Worm (Caenorhabditis elegans) whole organism, late embryonic: ENCODE measurements around the gene prdh-1.

ENCODE experiments used
- C38D4.7 ChIP-seq: fragments of 200-800 bp; sonication (Bioruptor generic); optimal IDR thresholded peaks from 2 replicates; lab custom pipeline; 2018; ENCODE audit warnings: mild to moderate bottlenecking, missing genetic modification characterization, moderate library complexity, missing compliant biosample characterization
- F13H6.1 ChIP-seq: sonication (generic microtip); optimal IDR thresholded peaks from 2 replicates; lab custom pipeline; 2016; ENCODE audit warnings: missing genetic modification characterization, missing compliant biosample characterization
- Y22D7AL.16 ChIP-seq: sonication (generic microtip); optimal IDR thresholded peaks from 2 replicates; lab custom pipeline; 2016; ENCODE audit warnings: missing genetic modification characterization, missing compliant biosample characterization
- ahr-1 ChIP-seq: sonication (generic microtip); optimal IDR thresholded peaks from 2 replicates; lab custom pipeline; 2016; ENCODE audit warnings: missing genetic modification characterization, missing compliant biosample characterization
- ama-1 ChIP-seq: fragments of 150-350 bp; optimal IDR thresholded peaks from 2 replicates; lab custom pipeline; 2014
- ceh-19 ChIP-seq: fragments of 200-800 bp; sonication (Bioruptor generic); optimal IDR thresholded peaks from 2 replicates; lab custom pipeline; 2018; ENCODE audit warnings: mild to moderate bottlenecking, missing genetic modification characterization, missing compliant biosample characterization
- ceh-22 ChIP-seq: sonication (generic microtip); optimal IDR thresholded peaks from 2 replicates; lab custom pipeline; 2017; ENCODE audit warnings: missing biosample characterization, missing genetic modification characterization
- ceh-24 ChIP-seq: sonication (generic microtip); optimal IDR thresholded peaks from 2 replicates; lab custom pipeline; 2016; ENCODE audit warnings: mild to moderate bottlenecking, missing genetic modification characterization, missing compliant biosample characterization
- ceh-31 ChIP-seq: sonication (generic microtip); optimal IDR thresholded peaks from 2 replicates; lab custom pipeline; 2016; ENCODE audit warnings: missing genetic modification characterization, missing compliant biosample characterization
- ceh-34 ChIP-seq: sonication (generic microtip); optimal IDR thresholded peaks from 2 replicates; lab custom pipeline; 2016; ENCODE audit warnings: mild to moderate bottlenecking, missing genetic modification characterization, missing compliant biosample characterization
- ceh-45 ChIP-seq: fragments of 200-800 bp; sonication (Bioruptor generic); IDR thresholded peaks from 2 replicates; pipeline ENCODE4 v1.3.6; 2022; ENCODE audit warnings: missing genetic modification reagents, missing genetic modification characterization, missing compliant biosample characterization
- ceh-48 ChIP-seq: sonication (generic microtip); optimal IDR thresholded peaks from 2 replicates; lab custom pipeline; 2016; ENCODE audit warnings: missing genetic modification characterization, inconsistent platforms, missing compliant biosample characterization
- ceh-6 ChIP-seq: fragments of 200-800 bp; sonication (Bioruptor generic); optimal IDR thresholded peaks from 2 replicates; lab custom pipeline; 2018; ENCODE audit warnings: mild to moderate bottlenecking, missing genetic modification characterization, missing compliant biosample characterization
- dmd-4 ChIP-seq: sonication (generic microtip); optimal IDR thresholded peaks from 2 replicates; lab custom pipeline; 2016; ENCODE audit warnings: borderline replicate concordance, missing genetic modification characterization, missing compliant biosample characterization
- elt-2 ChIP-seq: sonication (generic microtip); optimal IDR thresholded peaks from 2 replicates; lab custom pipeline; 2016; ENCODE audit warnings: missing genetic modification reagents, missing genetic modification characterization, missing compliant biosample characterization
- elt-4 ChIP-seq: sonication (generic microtip); optimal IDR thresholded peaks from 2 replicates; lab custom pipeline; 2016; ENCODE audit warnings: missing genetic modification characterization, missing compliant biosample characterization
- ets-4 ChIP-seq: sonication (generic microtip); optimal IDR thresholded peaks from 2 replicates; lab custom pipeline; 2016; ENCODE audit warnings: missing genetic modification characterization, missing compliant biosample characterization
- fax-1 ChIP-seq: sonication (generic microtip); optimal IDR thresholded peaks from 2 replicates; lab custom pipeline; 2016; ENCODE audit warnings: missing genotype, missing genetic modification characterization, missing compliant biosample characterization
- fkh-6 ChIP-seq: sonication (generic microtip); optimal IDR thresholded peaks from 2 replicates; lab custom pipeline; 2016; ENCODE audit warnings: missing genetic modification characterization, missing compliant biosample characterization
- gmeb-2 ChIP-seq: sonication (generic microtip); optimal IDR thresholded peaks from 2 replicates; lab custom pipeline; 2016; ENCODE audit warnings: missing genetic modification characterization, inconsistent platforms, missing compliant biosample characterization
- hlh-15 ChIP-seq: sonication (generic microtip); optimal IDR thresholded peaks from 2 replicates; lab custom pipeline; 2016; ENCODE audit warnings: missing genetic modification characterization, missing compliant biosample characterization
- hlh-30 ChIP-seq: sonication (generic microtip); optimal IDR thresholded peaks from 2 replicates; lab custom pipeline; 2017; ENCODE audit warnings: antibody characterized with exemption, missing genetic modification characterization, missing compliant biosample characterization; ENCODE audit not compliant: insufficient read depth
- hlh-6 ChIP-seq: sonication (generic microtip); optimal IDR thresholded peaks from 2 replicates; lab custom pipeline; 2016; ENCODE audit warnings: missing genotype, missing genetic modification characterization, missing compliant biosample characterization
- lim-6 ChIP-seq: sonication (generic microtip); optimal IDR thresholded peaks from 2 replicates; lab custom pipeline; 2016; ENCODE audit warnings: missing genetic modification characterization, missing compliant biosample characterization
- lin-11 ChIP-seq: fragments of 200-800 bp; sonication (Bioruptor generic); optimal IDR thresholded peaks from 2 replicates; lab custom pipeline; 2018; ENCODE audit warnings: mild to moderate bottlenecking, missing genetic modification characterization, missing compliant biosample characterization
- mec-3 ChIP-seq: sonication (generic microtip); optimal IDR thresholded peaks from 2 replicates; lab custom pipeline; 2016; ENCODE audit warnings: borderline replicate concordance, missing genetic modification characterization, missing compliant biosample characterization
- nfya-1 ChIP-seq: sonication (generic microtip); optimal IDR thresholded peaks from 2 replicates; lab custom pipeline; 2017; ENCODE audit warnings: missing genetic modification characterization, mild to moderate bottlenecking, missing compliant biosample characterization, antibody characterized with exemption, moderate library complexity
- nhr-11 ChIP-seq: fragments of 150-350 bp; optimal IDR thresholded peaks from 2 replicates; lab custom pipeline; 2014; ENCODE audit warnings: missing biosample characterization, missing genetic modification characterization
- nhr-232 ChIP-seq: sonication (generic microtip); optimal IDR thresholded peaks from 2 replicates; lab custom pipeline; 2016; ENCODE audit warnings: missing genetic modification characterization, missing compliant biosample characterization
- npax-4 ChIP-seq: sonication (generic microtip); optimal IDR thresholded peaks from 2 replicates; lab custom pipeline; 2016; ENCODE audit warnings: missing genetic modification characterization, missing compliant biosample characterization
- odd-2 ChIP-seq: sonication (generic microtip); optimal IDR thresholded peaks from 2 replicates; lab custom pipeline; 2017; ENCODE audit warnings: antibody characterized with exemption, mild to moderate bottlenecking, missing genetic modification characterization, missing compliant biosample characterization
- pag-3 ChIP-seq: sonication (generic microtip); optimal IDR thresholded peaks from 2 replicates; lab custom pipeline; 2016; ENCODE audit warnings: missing compliant biosample characterization, missing genetic modification characterization, borderline replicate concordance
- pat-9 ChIP-seq: fragments of 200-800 bp; sonication (Bioruptor generic); optimal IDR thresholded peaks from 2 replicates; lab custom pipeline; 2018; ENCODE audit warnings: mild to moderate bottlenecking, missing genetic modification characterization, moderate library complexity, missing compliant biosample characterization
- pax-1 ChIP-seq: fragments of 150-350 bp; optimal IDR thresholded peaks from 2 replicates; lab custom pipeline; 2014; ENCODE audit warnings: missing biosample characterization, missing genetic modification characterization
- pqm-1 ChIP-seq: sonication (generic microtip); optimal IDR thresholded peaks from 2 replicates; lab custom pipeline; 2016; ENCODE audit warnings: missing genetic modification characterization, missing compliant biosample characterization
- ref-2 ChIP-seq: sonication (generic microtip); optimal IDR thresholded peaks from 2 replicates; lab custom pipeline; 2016; ENCODE audit warnings: missing genetic modification characterization, missing compliant biosample characterization
- sdc-2 ChIP-seq: sonication (generic microtip); optimal IDR thresholded peaks from 2 replicates; lab custom pipeline; 2016; ENCODE audit warnings: missing genotype, missing genetic modification characterization, missing compliant biosample characterization
- sox-2 ChIP-seq: fragments of 200-800 bp; sonication (Bioruptor generic); IDR thresholded peaks from 2 replicates; pipeline ENCODE4 v1.3.6; 2022; ENCODE audit warnings: missing genetic modification reagents, missing genetic modification characterization, missing compliant biosample characterization
- sox-4 ChIP-seq: sonication (generic microtip); optimal IDR thresholded peaks from 2 replicates; lab custom pipeline; 2017; ENCODE audit warnings: mild to moderate bottlenecking, missing genetic modification characterization, inconsistent platforms, missing compliant biosample characterization
- syd-9 ChIP-seq: sonication (generic microtip); optimal IDR thresholded peaks from 2 replicates; lab custom pipeline; 2016; ENCODE audit warnings: mild to moderate bottlenecking, missing genetic modification characterization, moderate library complexity, missing compliant biosample characterization
- tbx-2 ChIP-seq: sonication (generic microtip); optimal IDR thresholded peaks from 2 replicates; lab custom pipeline; 2016; ENCODE audit warnings: missing genetic modification characterization, missing compliant biosample characterization
- tbx-7 ChIP-seq: sonication (generic microtip); optimal IDR thresholded peaks from 2 replicates; lab custom pipeline; 2016; ENCODE audit warnings: missing genotype, missing genetic modification characterization, missing compliant biosample characterization
- ttx-3 ChIP-seq: sonication (generic microtip); optimal IDR thresholded peaks from 2 replicates; lab custom pipeline; 2016; ENCODE audit warnings: missing genetic modification reagents, missing genetic modification characterization, missing compliant biosample characterization
- unc-86 ChIP-seq: sonication (generic microtip); optimal IDR thresholded peaks from 2 replicates; lab custom pipeline; 2016; ENCODE audit warnings: missing genetic modification characterization, missing compliant biosample characterization
- zip-5 ChIP-seq: sonication (generic microtip); optimal IDR thresholded peaks from 2 replicates; lab custom pipeline; 2016; ENCODE audit warnings: missing genetic modification characterization, missing compliant biosample characterization

The prdh-1 gene

ce11 chrIV:13902774-13903173 lies 26.4 kb upstream of the prdh-1 start, which contains the start of gene Y37A1A.3:
Gene Y37A1A.3, minus strand, starts transcription at chrIV:13902874.
- no peak for TF ChIP-seq ceh-34
- no peak for TF ChIP-seq C38D4.7
- no peak for TF ChIP-seq lin-11
- no peak for TF ChIP-seq F13H6.1 (tag; lab: Kevin White, UChicago)
- no peak for TF ChIP-seq ceh-19
- no peak for TF ChIP-seq hlh-30
- no peak for TF ChIP-seq ceh-31 (tag; lab: Kevin White, UChicago)
- TF ChIP-seq tbx-2 (tag; lab: Kevin White, UChicago): no peak
- TF ChIP-seq pat-9: no peak
- no peak for TF ChIP-seq mec-3 (tag; lab: Kevin White, UChicago)
- no peak for TF ChIP-seq elt-4
- no peak for TF ChIP-seq unc-86 (tag; lab: Kevin White, UChicago)
- no peak for TF ChIP-seq hlh-15 (tag; lab: Kevin White, UChicago)
- TF ChIP-seq tbx-7: no peak
- TF ChIP-seq ahr-1 (tag; lab: Kevin White, UChicago): no peak
- no peak for TF ChIP-seq pqm-1 (tag; lab: Kevin White, UChicago)
- TF ChIP-seq hlh-6 (tag; lab: Kevin White, UChicago): no peak
- TF ChIP-seq nhr-232 (tag; lab: Kevin White, UChicago): no peak
- TF ChIP-seq ceh-6 (GFP tag; lab: Kevin White, UChicago): no peak
- TF ChIP-seq nfya-1: no peak

DNA sequence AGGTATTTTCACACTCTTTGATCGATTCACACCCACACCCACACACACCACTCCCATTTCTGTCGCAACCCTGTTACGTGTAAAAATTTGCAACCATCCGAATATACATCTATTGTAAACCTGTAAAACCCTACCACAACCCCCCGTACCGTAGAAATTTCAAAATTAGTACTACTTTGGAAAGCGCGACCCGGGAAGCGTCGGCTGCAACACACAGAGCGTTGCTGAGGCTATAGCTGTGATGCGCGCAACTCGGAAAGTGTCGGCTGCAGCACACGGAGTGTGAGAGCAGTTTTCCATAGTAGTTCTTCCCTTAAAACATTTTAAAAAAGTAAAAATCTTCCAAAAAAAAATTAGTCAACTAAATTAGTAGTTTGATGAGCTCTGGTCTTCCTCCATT lies 16.7 kb upstream of the prdh-1 start:
- TF ChIP-seq ceh-24 (tag; lab: Kevin White, UChicago) (no peak), F13H6.1 (tag; lab: Kevin White, UChicago) (no peak), ceh-48 (tag; lab: Kevin White, UChicago) (no peak), dmd-4 (tag; lab: Kevin White, UChicago) (no peak), zip-5 (no peak), fkh-6 (tag; lab: Kevin White, UChicago) (no peak), hlh-6 (tag; lab: Kevin White, UChicago) (no peak), ama-1 (no peak), npax-4 (no peak)

DNA sequence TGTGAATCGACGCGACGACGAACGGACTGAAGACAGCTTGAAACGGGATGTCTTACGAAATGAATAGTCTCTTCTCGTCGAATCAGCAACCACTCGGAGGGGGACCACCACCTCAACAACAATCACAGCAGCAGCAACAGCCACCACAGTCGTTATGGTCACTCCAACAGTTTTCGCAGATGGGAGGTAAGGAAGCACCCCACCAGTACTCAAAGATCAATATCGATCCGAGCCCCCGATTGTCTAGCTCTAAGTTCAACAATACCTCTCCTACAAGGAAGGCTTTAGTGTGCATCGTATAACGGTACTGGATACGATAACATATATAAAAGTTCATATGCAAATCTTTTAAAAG lies 11.7 kb upstream of the prdh-1 start:
- TF ChIP-seq pqm-1 (tag; lab: Kevin White, UChicago): no peak
- peak; percentile 48 for TF ChIP-seq ama-1

DNA sequence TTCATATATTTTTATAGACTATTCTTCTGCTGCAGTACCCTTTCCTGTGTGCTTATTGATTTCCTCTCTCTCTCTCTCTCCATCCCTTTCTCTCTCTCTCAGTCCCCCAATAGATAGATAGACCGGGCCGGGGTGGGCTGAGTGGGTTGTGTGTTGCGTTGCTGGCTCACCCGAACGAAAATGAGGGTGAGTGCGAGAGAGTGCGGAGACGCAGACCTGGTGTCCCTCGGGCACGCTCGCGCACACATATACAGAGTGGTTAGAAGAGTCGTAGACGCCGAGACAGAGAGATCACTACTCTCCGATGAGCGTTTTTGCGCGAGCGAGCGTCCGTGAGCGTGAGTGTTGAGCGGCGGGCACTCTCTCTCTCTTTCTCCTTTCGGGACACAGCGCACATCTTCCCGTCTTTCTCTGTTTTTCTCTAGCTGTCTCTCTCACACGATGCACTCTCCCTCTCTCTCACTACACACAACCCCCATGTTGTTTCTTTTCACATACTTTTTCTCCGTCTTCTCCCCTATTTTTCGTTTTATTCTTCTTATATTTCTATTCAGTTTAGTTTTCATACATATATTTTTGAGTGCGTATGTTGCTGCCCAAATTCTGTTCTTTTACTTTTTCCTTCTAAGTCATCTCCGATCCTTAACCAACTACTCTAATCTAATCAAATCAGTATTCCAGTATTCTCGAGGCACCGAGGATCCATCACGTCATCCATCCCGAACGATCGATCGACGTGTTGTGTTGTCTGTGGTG lies 11.2 kb upstream of the prdh-1 start, which contains the start of gene lin-66:
lin-66 (plus strand) TSS at position 672 of the 756 bp plus-strand sequence.
- TF ChIP-seq syd-9 (tag; lab: Kevin White, UChicago) (peak; percentile 88), ama-1 (no peak), ceh-31 (tag; lab: Kevin White, UChicago) (peak; percentile 97), sox-4 (tag; lab: Kevin White, UChicago) (no peak), ceh-34 (peak; percentile 94), fax-1 (peak; percentile 35), hlh-30 (peak; percentile 82), Y22D7AL.16 (no peak), ets-4 (peak; percentile 74), elt-2 (tag; lab: Kevin White, UChicago) (no peak), nfya-1 (peak; percentile 93), odd-2 (tag; lab: Kevin White, UChicago) (no peak), nhr-232 (tag; lab: Kevin White, UChicago) (no peak), ref-2 (peak; percentile 85), pat-9 (peak; percentile 30), nhr-11 (tag; lab: Kevin White, UChicago) (no peak), tbx-7 (peak; percentile 42), lim-6 (peak; percentile 65), gmeb-2 (tag; lab: Kevin White, UChicago) (no peak), pax-1 (tag; lab: Kevin White, UChicago) (no peak), sox-2 (GFP tag; lab: Robert Waterston, UW) (no peak), ceh-45 (GFP tag; lab: Robert Waterston, UW) (no peak), pqm-1 (tag; lab: Kevin White, UChicago) (peak; percentile 56), sdc-2 (tag; lab: Kevin White, UChicago) (peak; percentile 74), pag-3 (tag; lab: Kevin White, UChicago) (no peak), ceh-48 (tag; lab: Kevin White, UChicago) (peak; percentile 92), ceh-24 (tag; lab: Kevin White, UChicago) (no peak), hlh-15 (tag; lab: Kevin White, UChicago) (no peak), ceh-22 (tag; lab: Kevin White, UChicago) (no peak), unc-86 (tag; lab: Kevin White, UChicago) (peak; percentile 51), ttx-3 (tag; lab: Kevin White, UChicago) (no peak)
